Worm (Caenorhabditis elegans) whole organism, young adult: ENCODE data around the gene kcc-3.

Experiments
- D2030.7 ChIP-seq: fragments of 200-800 bp; sonication (Bioruptor generic); IDR thresholded peaks from 2 replicates; pipeline ENCODE4 v1.3.6; 2022; ENCODE audit warnings: missing genetic modification reagents, missing genetic modification characterization, missing compliant biosample characterization
- F33H1.4 ChIP-seq: fragments of 200-800 bp; sonication (Bioruptor generic); IDR thresholded peaks from 2 replicates; pipeline ENCODE4 v1.3.6; 2022; ENCODE audit warnings: missing genetic modification reagents, missing genetic modification characterization, missing compliant biosample characterization
- Y56A3A.18 ChIP-seq: fragments of 200-800 bp; sonication (Bioruptor generic); IDR thresholded peaks from 2 replicates; pipeline ENCODE4 v1.3.6; 2022; ENCODE audit warnings: missing genetic modification reagents, missing genetic modification characterization, missing compliant biosample characterization
- ama-1 ChIP-seq, 3 experiments: fragments of 150-350 bp in 1 of 3; sonication (generic microtip) in 2 of 3; optimal IDR thresholded peaks; 2 replicates each; lab custom pipeline; 2014 to 2018; ENCODE audit warnings: missing biosample characterization in 2 of 3, missing genetic modification characterization in 2 of 3, missing genetic modification reagents in 2 of 3
- ceh-58 ChIP-seq: fragments of 200-800 bp; sonication (Bioruptor generic); IDR thresholded peaks from 2 replicates; pipeline ENCODE4 v1.3.6; 2022; ENCODE audit warnings: missing genetic modification characterization, missing compliant biosample characterization
- die-1 ChIP-seq: sonication (generic microtip); optimal IDR thresholded peaks from 2 replicates; lab custom pipeline; 2016; ENCODE audit warnings: missing genotype, mild to moderate bottlenecking, missing genetic modification characterization, missing compliant biosample characterization
- let-607 ChIP-seq, 2 experiments: fragments of 200-800 bp in 1 of 2; sonication (Bioruptor generic) in 1 of 2; sonication (generic microtip) in 1 of 2; optimal IDR thresholded peaks; 2 replicates each; lab custom pipeline; 2016 to 2018; ENCODE audit warnings: mild to moderate bottlenecking in 2 of 2, missing compliant biosample characterization in 2 of 2, missing genetic modification characterization in 2 of 2, moderate library complexity in 2 of 2, missing genotype in 1 of 2
- nhr-120 ChIP-seq: fragments of 200-800 bp; sonication (Bioruptor generic); IDR thresholded peaks from 2 replicates; pipeline ENCODE4 v1.3.6; 2022; ENCODE audit warnings: missing genetic modification characterization, missing compliant biosample characterization

- TF ChIP-seq Y56A3A.18 (GFP tag; lab: Robert Waterston, UW), result no peak
- no peak for TF ChIP-seq F33H1.4 (GFP tag; lab: Robert Waterston, UW)
- no peak for TF ChIP-seq ceh-58 (GFP tag; lab: Robert Waterston, UW)
- TF ChIP-seq D2030.7 (GFP tag; lab: Robert Waterston, UW), result no peak
- TF ChIP-seq let-607 (tag; optimal IDR thresholded peaks at IDR 0.05; lab: Kevin White, UChicago), result no peak
- TF ChIP-seq die-1 (tag; lab: Kevin White, UChicago), result no peak
- TF ChIP-seq ama-1 (optimal IDR thresholded peaks at IDR 0.05; lab: Kevin White, UChicago), result no peak
- TF ChIP-seq ama-1 (GFP tag; optimal IDR thresholded peaks at IDR 0.05; lab: Kevin White, UChicago), result no peak
- TF ChIP-seq nhr-120 (GFP tag; lab: Robert Waterston, UW), result no peak
Measured at ce11 chrII:7420157-7420556, 13.9 kb downstream of the kcc-3 start.
